Worm (Caenorhabditis elegans): Measurements from ENCODE around the gene F31E8.4.

- no peak for TF ChIP-seq tbx-11 (GFP tag; IDR thresholded peaks at IDR 0.05)
- TF ChIP-seq ama-1 (optimal IDR thresholded peaks at IDR 0.05): peak; percentile 30
- TF ChIP-seq flt-1 (GFP tag; IDR thresholded peaks at IDR 0.05): no peak
- no peak for TF ChIP-seq ceh-13 (GFP tag; optimal IDR thresholded peaks at IDR 0.05)
- no peak for TF ChIP-seq tbx-37 (GFP tag; conservative IDR thresholded peaks at IDR 0.05)
- no peak for TF ChIP-seq hnd-1 (tag; optimal IDR thresholded peaks at IDR 0.05)
- no peak for TF ChIP-seq pes-1 (GFP tag; IDR thresholded peaks at IDR 0.05)
- TF ChIP-seq tra-4 (tag; optimal IDR thresholded peaks at IDR 0.05): no peak
Observed at ce11 chrII:6843211-6843610, 43.3 kb upstream of the F31E8.4 start.
